Fruit fly (Drosophila melanogaster): ENCODE results near the gene betaggt-I.

betaggt-I gene

DNA sequence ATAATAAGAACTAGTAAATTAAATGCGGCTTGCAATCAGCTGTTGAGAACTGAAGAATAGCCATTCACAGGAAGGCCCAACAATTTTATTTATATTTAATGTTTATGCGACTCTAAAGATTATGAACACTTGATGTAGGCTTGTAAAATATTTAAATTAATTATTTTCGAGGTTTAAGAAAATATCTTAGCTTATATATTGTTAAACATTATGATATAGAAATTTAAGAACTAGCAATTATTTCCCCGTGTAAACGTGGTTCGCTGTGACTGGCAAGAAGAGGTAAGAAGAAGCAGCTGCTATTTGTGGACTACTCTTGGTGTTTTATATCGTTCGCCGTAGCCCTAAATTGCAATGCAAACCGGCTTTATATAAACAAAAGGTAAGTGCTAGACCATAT lies at the start of gene betaggt-I, which contains the start of gene mRpL24 (continued):
- TF ChIP-seq CG4360 (GFP tag; IDR thresholded peaks at IDR 0.05): peak; percentile 76
- peak; percentile 76 for TF ChIP-seq ro (GFP tag; IDR thresholded peaks at IDR 0.05)
- TF ChIP-seq Poxn (GFP tag; IDR thresholded peaks at IDR 0.05): peak; percentile 86
- no peak for TF ChIP-seq vnd (GFP tag; IDR thresholded peaks at IDR 0.05; ENCODE audit: partially characterized antibody)
- TF ChIP-seq fd96Cb (tag; optimal IDR thresholded peaks at IDR 0.05): peak; percentile 94
- TF ChIP-seq CG4328 (GFP tag; optimal IDR thresholded peaks at IDR 0.05): peak; percentile 94
- TF ChIP-seq Camta (GFP tag; optimal IDR thresholded peaks at IDR 0.05): peak; percentile 68
- peak; percentile 44 for TF ChIP-seq pfk (GFP tag; optimal IDR thresholded peaks at IDR 0.05)
- peak; percentile 100 for TF ChIP-seq CG4820 (GFP tag; optimal IDR thresholded peaks at IDR 0.05)
- TF ChIP-seq Hr39 (optimal IDR thresholded peaks at IDR 0.05): no peak
- TF ChIP-seq jumu (GFP tag; optimal IDR thresholded peaks at IDR 0.05): peak; percentile 64
- no peak for TF ChIP-seq Doc3 (GFP tag; IDR thresholded peaks at IDR 0.05; ENCODE audit: partially characterized antibody)
- TF ChIP-seq luna (GFP tag; optimal IDR thresholded peaks at IDR 0.05): peak; percentile 1
- TF ChIP-seq otp (GFP tag; IDR thresholded peaks at IDR 0.05): peak; percentile 95
- TF ChIP-seq sqz (GFP tag; optimal IDR thresholded peaks at IDR 0.05): no peak
- no peak for TF ChIP-seq eyg (GFP tag; optimal IDR thresholded peaks at IDR 0.05)
- TF ChIP-seq Ada2b (GFP tag; IDR thresholded peaks at IDR 0.05): peak; percentile 96
- peak; percentile 99 for TF ChIP-seq CG17385 (GFP tag; optimal IDR thresholded peaks at IDR 0.05)
- peak; percentile 95 for TF ChIP-seq CG12942 (GFP tag; optimal IDR thresholded peaks at IDR 0.05)
- TF ChIP-seq tap (tag; optimal IDR thresholded peaks at IDR 0.05): peak; percentile 95
- no peak for TF ChIP-seq h (optimal IDR thresholded peaks at IDR 0.05)
- TF ChIP-seq maf-S (GFP tag; optimal IDR thresholded peaks at IDR 0.05): peak; percentile 80
- TF ChIP-seq CG6791 (GFP tag; IDR thresholded peaks at IDR 0.05; ENCODE audit: partially characterized antibody): no peak
- TF ChIP-seq slou (GFP tag; optimal IDR thresholded peaks at IDR 0.05): peak; percentile 89
- TF ChIP-seq scrt (GFP tag; optimal IDR thresholded peaks at IDR 0.05): peak; percentile 91
- peak; percentile 90 for TF ChIP-seq CG13123 (GFP tag; optimal IDR thresholded peaks at IDR 0.05)
- peak; percentile 94 for TF ChIP-seq ind (GFP tag; optimal IDR thresholded peaks at IDR 0.05)
- peak; percentile 93 for TF ChIP-seq caup (GFP tag; optimal IDR thresholded peaks at IDR 0.05; ENCODE audit: severe bottlenecking)
- peak; percentile 98 for TF ChIP-seq ttk (GFP tag; IDR thresholded peaks at IDR 0.05)
- peak; percentile 96 for TF ChIP-seq gcm (GFP tag; optimal IDR thresholded peaks at IDR 0.05)
- peak; percentile 96 for TF ChIP-seq ap (GFP tag; IDR thresholded peaks at IDR 0.05)
- TF ChIP-seq CG11695 (GFP tag; IDR thresholded peaks at IDR 0.05): peak; percentile 96
- TF ChIP-seq CG12219 (GFP tag; optimal IDR thresholded peaks at IDR 0.05): peak; percentile 88
- TF ChIP-seq CG1602 (GFP tag; optimal IDR thresholded peaks at IDR 0.05): peak; percentile 96
- peak; percentile 97 for TF ChIP-seq CG14441 (GFP tag; IDR thresholded peaks at IDR 0.05)
- peak; percentile 97 for TF ChIP-seq Hmr (GFP tag; optimal IDR thresholded peaks at IDR 0.05)
- peak; percentile 91 for TF ChIP-seq CG31388 (GFP tag; optimal IDR thresholded peaks at IDR 0.05)
- TF ChIP-seq CG3838 (GFP tag; optimal IDR thresholded peaks at IDR 0.05): peak; percentile 87
- TF ChIP-seq Hmx (GFP tag; optimal IDR thresholded peaks at IDR 0.05): peak; percentile 80
- peak; percentile 90 for TF ChIP-seq CG15011 (GFP tag; optimal IDR thresholded peaks at IDR 0.05)
- peak; percentile 97 for TF ChIP-seq CG13775 (GFP tag; optimal IDR thresholded peaks at IDR 0.05)
- peak; percentile 69 for TF ChIP-seq stwl (tag; optimal IDR thresholded peaks at IDR 0.05)
- no peak for TF ChIP-seq sc (optimal IDR thresholded peaks at IDR 0.05)
- TF ChIP-seq sc (GFP tag; optimal IDR thresholded peaks at IDR 0.05): peak; percentile 83
- peak; percentile 96 for TF ChIP-seq fd3F (GFP tag; optimal IDR thresholded peaks at IDR 0.05)
- TF ChIP-seq Ptx1 (GFP tag; IDR thresholded peaks at IDR 0.05): peak; percentile 98
- peak; percentile 33 for TF ChIP-seq Sry-δ (GFP tag; optimal IDR thresholded peaks at IDR 0.05)
- peak; percentile 92 for TF ChIP-seq HHEX (GFP tag; optimal IDR thresholded peaks at IDR 0.05)
- TF ChIP-seq wor (GFP tag; IDR thresholded peaks at IDR 0.05): peak; percentile 93
- TF ChIP-seq CG3065 (GFP tag; optimal IDR thresholded peaks at IDR 0.05): peak; percentile 90
- peak; percentile 97 for TF ChIP-seq CG18599 (GFP tag; optimal IDR thresholded peaks at IDR 0.05)
- peak; percentile 94 for TF ChIP-seq Max (GFP tag; optimal IDR thresholded peaks at IDR 0.05)

Measured in whole organism, embryonic.